Fruit fly (Drosophila melanogaster) whole organism, wandering third instar larva: ENCODE data around the gene CG43218.
A peak's percentile ranks its signal among the peaks of the same experiment; 100 is the strongest.

Experiments
- Abd-B ChIP-seq: fragments of >200 bp; optimal IDR thresholded peaks from 2 replicates; lab custom pipeline; 2017; ENCODE audit warnings: missing biosample characterization, missing genetic modification characterization
- CG32264 ChIP-seq: fragments of 200-800 bp; sonication (Bioruptor generic); optimal IDR thresholded peaks from 2 replicates; lab custom pipeline; 2016; ENCODE audit warnings: missing biosample characterization, missing genetic modification characterization
- CrebA ChIP-seq: fragments of 200-800 bp; sonication (Bioruptor generic); optimal IDR thresholded peaks from 2 replicates; lab custom pipeline; 2016; ENCODE audit warnings: missing biosample characterization, mild to moderate bottlenecking, missing genetic modification characterization, borderline replicate concordance
- Dfd ChIP-seq: fragments of >200 bp; optimal IDR thresholded peaks from 2 replicates; lab custom pipeline; 2017; ENCODE audit warnings: missing biosample characterization, missing genetic modification characterization
- Dif ChIP-seq: fragments of 200-275, 200-300 bp; sonication (Bioruptor generic); optimal IDR thresholded peaks from 2 replicates; lab custom pipeline; 2018; ENCODE audit warnings: missing biosample characterization, missing genetic modification characterization; ENCODE audit not compliant: partially characterized antibody
- HLH106 ChIP-seq: fragments of 200-800 bp; optimal IDR thresholded peaks from 3 replicates; lab custom pipeline; 2019; ENCODE audit warnings: missing biosample characterization, mild to moderate bottlenecking, missing genetic modification characterization, moderate library complexity
- Hr83 ChIP-seq: fragments of 200-300 bp; sonication (Bioruptor generic); optimal IDR thresholded peaks from 2 replicates; lab custom pipeline; 2016; ENCODE audit warnings: missing biosample characterization, mild to moderate bottlenecking, missing genetic modification characterization, moderate library complexity; ENCODE audit not compliant: poor library complexity, severe bottlenecking
- Jra ChIP-seq: sonication (Bioruptor generic); optimal IDR thresholded peaks from 2 replicates; lab custom pipeline; 2016; ENCODE audit warnings: missing biosample characterization, missing genetic modification characterization
- Mio ChIP-seq: sonication (Bioruptor generic); optimal IDR thresholded peaks from 2 replicates; lab custom pipeline; 2016; ENCODE audit warnings: missing biosample characterization, missing genetic modification characterization
- Myc ChIP-seq: fragments of >200 bp; optimal IDR thresholded peaks from 2 replicates; lab custom pipeline; 2017
- N ChIP-seq: fragments of >200 bp; optimal IDR thresholded peaks from 2 replicates; lab custom pipeline; 2018; ENCODE audit warnings: missing biosample characterization, missing external identifiers, missing genetic modification characterization
- OdsH ChIP-seq: fragments of 200-800 bp; sonication (Bioruptor generic); optimal IDR thresholded peaks from 2 replicates; lab custom pipeline; 2016; ENCODE audit warnings: missing biosample characterization, mild to moderate bottlenecking, missing genetic modification characterization
- Rel ChIP-seq, 2 experiments: fragments of 200-800 bp; sonication (Bioruptor generic) in 1 of 2; optimal IDR thresholded peaks; 2 replicates in 1 of 2; 3 replicates in 1 of 2; lab custom pipeline; 2016 to 2019; ENCODE audit warnings: mild to moderate bottlenecking in 2 of 2, missing biosample characterization in 2 of 2, missing genetic modification characterization in 2 of 2, moderate library complexity in 1 of 2
- Sp1 ChIP-seq: fragments of 200-800 bp; sonication (Bioruptor generic); optimal IDR thresholded peaks from 3 replicates; lab custom pipeline; 2019; ENCODE audit warnings: missing biosample characterization, mild to moderate bottlenecking, missing genetic modification characterization, moderate library complexity
- Vsx2 ChIP-seq: fragments of 200-300, 225-300 bp; sonication (Bioruptor generic); optimal IDR thresholded peaks from 2 replicates; lab custom pipeline; 2018; ENCODE audit warnings: missing biosample characterization, missing genetic modification characterization; ENCODE audit not compliant: partially characterized antibody
- br ChIP-seq: fragments of 200-800 bp; sonication (Bioruptor generic); optimal IDR thresholded peaks from 2 replicates; lab custom pipeline; 2016; ENCODE audit warnings: missing biosample characterization, missing genetic modification characterization
- brk ChIP-seq: fragments of 200-800 bp; sonication (Bioruptor generic); optimal IDR thresholded peaks from 2 replicates; lab custom pipeline; 2016; ENCODE audit warnings: missing biosample characterization, mild to moderate bottlenecking, missing genetic modification characterization
- dl ChIP-seq, 2 experiments: fragments of 175-275, 200-275 bp in 1 of 2; fragments of 200-275 bp in 1 of 2; sonication (Bioruptor generic); optimal IDR thresholded peaks; lab custom pipeline; 2018; ENCODE audit warnings: mild to moderate bottlenecking in 2 of 2, missing biosample characterization in 2 of 2, missing genetic modification characterization in 2 of 2, moderate library complexity in 2 of 2; ENCODE audit not compliant: partially characterized antibody in 2 of 2, insufficient read depth in 1 of 2
- dmrt93B ChIP-seq: fragments of 200-800 bp; sonication (Bioruptor generic); optimal IDR thresholded peaks from 2 replicates; lab custom pipeline; 2018; ENCODE audit warnings: missing biosample characterization, mild to moderate bottlenecking, missing genetic modification characterization
- foxo ChIP-seq, 2 experiments: fragments of 200-800 bp; sonication (Bioruptor generic); optimal IDR thresholded peaks; 2 replicates in 1 of 2; 3 replicates in 1 of 2; lab custom pipeline; 2016 to 2017; ENCODE audit warnings: missing biosample characterization in 2 of 2, missing genetic modification characterization in 2 of 2
- fru ChIP-seq: fragments of 200-800 bp; sonication (Bioruptor generic); optimal IDR thresholded peaks from 3 replicates; lab custom pipeline; 2016; ENCODE audit warnings: missing biosample characterization, mild to moderate bottlenecking, missing genetic modification characterization
- h ChIP-seq: fragments of 200-800 bp; sonication (Bioruptor generic); optimal IDR thresholded peaks from 3 replicates; lab custom pipeline; 2016; ENCODE audit warnings: missing biosample characterization, mild to moderate bottlenecking, missing genetic modification characterization
- jim ChIP-seq: fragments of 175-275, 200-325 bp; sonication (Bioruptor generic); optimal IDR thresholded peaks from 2 replicates; lab custom pipeline; 2016; ENCODE audit warnings: missing biosample characterization, mild to moderate bottlenecking, missing genetic modification characterization
- pan ChIP-seq: fragments of >200 bp; optimal IDR thresholded peaks from 2 replicates; lab custom pipeline; 2017
- psq ChIP-seq: fragments of 200-800 bp; sonication (Bioruptor generic); optimal IDR thresholded peaks from 3 replicates; lab custom pipeline; 2017; ENCODE audit warnings: missing biosample characterization, mild to moderate bottlenecking, missing genetic modification characterization, moderate library complexity
- rgr ChIP-seq: fragments of 200-800 bp; sonication (Bioruptor generic); optimal IDR thresholded peaks from 3 replicates; lab custom pipeline; 2016; ENCODE audit warnings: missing biosample characterization, mild to moderate bottlenecking, missing genetic modification characterization
- sage ChIP-seq: fragments of 200-800 bp; sonication (Bioruptor generic); optimal IDR thresholded peaks from 2 replicates; lab custom pipeline; 2016; ENCODE audit warnings: missing biosample characterization, mild to moderate bottlenecking, missing genetic modification characterization
- sv ChIP-seq: fragments of 200-800 bp; sonication (Bioruptor generic); optimal IDR thresholded peaks from 3 replicates; lab custom pipeline; 2016; ENCODE audit warnings: missing biosample characterization, missing genetic modification characterization
- tai ChIP-seq: sonication (Bioruptor generic); optimal IDR thresholded peaks from 2 replicates; lab custom pipeline; 2016; ENCODE audit warnings: missing biosample characterization, missing genetic modification characterization
- usp ChIP-seq: fragments of >200 bp; optimal IDR thresholded peaks from 2 replicates; lab custom pipeline; 2017; ENCODE audit warnings: missing biosample characterization, missing genetic modification characterization
- woc ChIP-seq: sonication (Bioruptor generic); optimal IDR thresholded peaks from 2 replicates; lab custom pipeline; 2016; ENCODE audit warnings: missing biosample characterization, mild to moderate bottlenecking, missing genetic modification characterization

CG43218 gene

DNA sequence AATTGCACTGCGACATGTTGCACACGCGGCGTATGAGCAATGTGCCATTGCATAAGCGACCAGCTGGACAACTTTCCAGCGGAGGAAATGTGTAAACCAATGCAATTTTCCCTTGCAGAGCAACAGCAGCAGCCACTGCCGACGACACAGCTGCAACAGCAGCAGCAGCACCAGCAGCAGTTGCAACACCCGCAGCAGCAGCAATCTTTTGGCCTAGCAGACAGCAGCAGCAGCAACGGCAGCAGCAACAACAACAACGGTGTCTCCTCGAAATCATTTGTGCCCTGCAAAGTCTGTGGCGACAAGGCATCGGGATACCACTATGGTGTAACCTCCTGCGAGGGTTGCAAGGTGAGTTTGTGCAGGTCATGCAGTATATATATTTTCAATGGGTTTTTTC lies 27.1 kb upstream of the CG43218 start:
- no peak for TF ChIP-seq Sp1 (GFP tag; lab: Kevin White, UChicago)
- TF ChIP-seq Jra (GFP tag; lab: Kevin White, UChicago), result no peak
- TF ChIP-seq HLH106 (tag; lab: Kevin White, UChicago), result no peak
- TF ChIP-seq N (GFP tag; lab: Kevin White, UChicago), result no peak
- TF ChIP-seq Hr83, result no peak
- peak; percentile 92 for TF ChIP-seq Dfd (GFP tag; lab: Kevin White, UChicago)
- TF ChIP-seq Vsx2, result no peak

DNA sequence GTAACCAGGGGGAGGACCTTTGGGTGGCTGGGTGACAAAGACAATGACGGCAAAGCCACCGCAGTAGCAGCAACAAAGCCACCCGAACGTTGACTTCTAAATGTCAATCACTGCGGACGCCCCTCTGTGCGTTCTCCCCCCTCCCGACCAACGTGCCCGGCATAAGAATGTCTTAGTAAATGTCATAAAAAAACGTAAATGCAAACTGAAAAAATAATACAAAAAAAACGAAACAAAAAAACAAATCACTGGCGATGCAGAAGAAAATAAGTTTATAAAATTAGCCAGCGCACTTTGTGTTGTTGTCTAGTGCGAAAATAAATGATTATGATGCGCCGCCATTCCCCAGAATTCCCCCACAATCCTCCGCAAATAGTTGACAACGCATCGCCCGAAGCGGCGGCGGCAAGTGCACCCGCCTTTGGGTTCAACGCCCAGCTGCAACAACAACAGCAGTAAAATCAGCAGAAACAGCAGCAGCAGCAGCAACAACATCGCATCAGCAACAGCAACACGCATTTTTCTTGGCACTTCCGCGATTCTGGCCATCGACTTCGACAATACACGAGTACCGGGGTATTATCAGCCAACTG lies 20.8 kb upstream of the CG43218 start:
- TF ChIP-seq sv (GFP tag; lab: Kevin White, UChicago), result no peak
- peak; percentile 21 for TF ChIP-seq Dfd (GFP tag; lab: Kevin White, UChicago)
- no peak for TF ChIP-seq Mio (GFP tag; lab: Kevin White, UChicago)
- TF ChIP-seq jim (GFP tag; lab: Kevin White, UChicago), result no peak
- TF ChIP-seq foxo (GFP tag; optimal IDR thresholded peaks at IDR 0.05; lab: Kevin White, UChicago), result no peak
- TF ChIP-seq fru (GFP tag; lab: Kevin White, UChicago), result no peak
- TF ChIP-seq, all 38 proteins: peak for 1

- TF ChIP-seq Dfd (GFP tag; lab: Kevin White, UChicago) (no peak), tai (GFP tag; lab: Kevin White, UChicago) (no peak), Mio (GFP tag; lab: Kevin White, UChicago) (no peak), Rel (GFP tag; optimal IDR thresholded peaks at IDR 0.05; lab: Kevin White, UChicago) (no peak), Rel (tag; optimal IDR thresholded peaks at IDR 0.05; lab: Kevin White, UChicago) (no peak), usp (no peak), Hr83 (no peak), sage (GFP tag; lab: Kevin White, UChicago) (no peak), OdsH (GFP tag; lab: Kevin White, UChicago) (no peak), N (GFP tag; lab: Kevin White, UChicago) (no peak)
Measured at dm6 chr3L:21238377-21238776, 19.4 kb upstream of the CG43218 start.

dm6 chr3L:21239999-21240509 lies 17.8 kb upstream of the CG43218 start:
- peak; percentile 1 for TF ChIP-seq br (GFP tag; lab: Kevin White, UChicago)
- TF ChIP-seq Rel (GFP tag; optimal IDR thresholded peaks at IDR 0.05; lab: Kevin White, UChicago), result no peak
- TF ChIP-seq Rel (tag; optimal IDR thresholded peaks at IDR 0.05; lab: Kevin White, UChicago), result peak; percentile 47
- TF ChIP-seq Dif (GFP tag; lab: Kevin White, UChicago), result peak; percentile 45
- TF ChIP-seq dl (GFP tag; optimal IDR thresholded peaks at IDR 0.05; lab: Kevin White, UChicago; ENCODE audit: insufficient read depth in 1 of 2, partially characterized antibody in 2 of 2), result peak; percentile 58 to 70
- TF ChIP-seq HLH106 (tag; lab: Kevin White, UChicago), result no peak
- TF ChIP-seq CrebA, result peak; percentile 46
- peak; percentile 49 for TF ChIP-seq Sp1 (GFP tag; lab: Kevin White, UChicago)
- no peak for TF ChIP-seq Dfd (GFP tag; lab: Kevin White, UChicago)
- TF ChIP-seq psq, result peak; percentile 96
- TF ChIP-seq rgr, result peak; percentile 10
- peak; percentile 57 for TF ChIP-seq h (GFP tag; lab: Kevin White, UChicago)
- TF ChIP-seq, all 38 proteins: peak for 9

- TF ChIP-seq HLH106 (tag; lab: Kevin White, UChicago), result no peak
- no peak for TF ChIP-seq dmrt93B
- no peak for TF ChIP-seq CG32264
- TF ChIP-seq OdsH (GFP tag; lab: Kevin White, UChicago), result no peak
- TF ChIP-seq, all 38 proteins: peak for 0
Measured at dm6 chr3L:21241447-21241983, 16.3 kb upstream of the CG43218 start.

DNA sequence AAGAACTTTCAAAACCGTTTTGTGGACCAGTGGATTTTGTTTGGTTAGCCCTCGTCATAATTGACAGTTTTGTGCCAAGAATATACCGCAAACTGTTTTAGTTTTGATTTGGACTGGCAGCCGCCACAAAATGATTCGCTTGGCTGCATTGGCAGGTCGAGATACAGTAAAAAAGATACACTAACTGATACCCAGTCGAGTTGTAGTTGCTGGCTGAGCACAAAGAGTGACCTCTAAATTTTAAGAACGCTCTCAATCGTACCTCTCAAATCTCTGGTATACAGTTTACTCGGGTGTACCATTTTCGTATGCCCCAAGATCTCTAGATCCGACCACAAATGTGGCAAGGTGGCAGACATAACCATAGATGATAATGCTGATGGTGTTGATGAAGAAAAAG lies 14.9 kb upstream of the CG43218 start:
- TF ChIP-seq brk (GFP tag; lab: Kevin White, UChicago), result no peak
- no peak for TF ChIP-seq dmrt93B
- no peak for TF ChIP-seq Abd-B
- no peak for TF ChIP-seq usp
- no peak for TF ChIP-seq br (GFP tag; lab: Kevin White, UChicago)
- TF ChIP-seq CG32264, result no peak
- no peak for TF ChIP-seq CrebA
- no peak for TF ChIP-seq pan
- no peak for TF ChIP-seq Hr83
- no peak for TF ChIP-seq OdsH (GFP tag; lab: Kevin White, UChicago)
- TF ChIP-seq Jra (GFP tag; lab: Kevin White, UChicago), result no peak
- no peak for TF ChIP-seq Vsx2
- no peak for TF ChIP-seq Myc (lab: Kevin White, UChicago)
- no peak for TF ChIP-seq Dif (GFP tag; lab: Kevin White, UChicago)
- no peak for TF ChIP-seq Mio (GFP tag; lab: Kevin White, UChicago)
- no peak for TF ChIP-seq woc (GFP tag; lab: Kevin White, UChicago)
